Worm (Caenorhabditis elegans) whole organism, early embryonic: ENCODE results near the gene C16D9.5.

ENCODE experiments used
- B0310.2 ChIP-seq: sonication (generic microtip); optimal IDR thresholded peaks from 2 replicates; lab custom pipeline; 2016; ENCODE audit warnings: mild to moderate bottlenecking, missing genetic modification characterization, missing compliant biosample characterization
- F13C5.2 ChIP-seq: sonication (generic microtip); optimal IDR thresholded peaks from 2 replicates; lab custom pipeline; 2017; ENCODE audit warnings: mild to moderate bottlenecking, missing genetic modification characterization, inconsistent platforms, missing compliant biosample characterization
- ama-1 ChIP-seq: fragments of 150-350 bp; optimal IDR thresholded peaks from 2 replicates; lab custom pipeline; 2014
- ceh-13 ChIP-seq: fragments of 200-800 bp; sonication (Bioruptor generic); optimal IDR thresholded peaks from 2 replicates; lab custom pipeline; 2018; ENCODE audit warnings: mild to moderate bottlenecking, missing genetic modification characterization, missing compliant biosample characterization
- ets-7 ChIP-seq: sonication (generic microtip); optimal IDR thresholded peaks from 2 replicates; lab custom pipeline; 2016; ENCODE audit warnings: missing genotype, missing genetic modification characterization, missing compliant biosample characterization
- flt-1 ChIP-seq: fragments of 200-800 bp; sonication (Bioruptor generic); IDR thresholded peaks from 2 replicates; pipeline ENCODE4 v1.3.6; 2022; ENCODE audit warnings: missing genetic modification characterization, missing compliant biosample characterization
- hmbx-1 ChIP-seq: sonication (generic microtip); optimal IDR thresholded peaks from 2 replicates; lab custom pipeline; 2016; ENCODE audit warnings: mild to moderate bottlenecking, missing genetic modification characterization, missing compliant biosample characterization
- hmg-4 ChIP-seq: fragments of 200-800 bp; sonication (Bioruptor generic); optimal IDR thresholded peaks from 2 replicates; lab custom pipeline; 2018; ENCODE audit warnings: mild to moderate bottlenecking, missing genetic modification characterization, missing compliant biosample characterization
- hnd-1 ChIP-seq: sonication (generic microtip); optimal IDR thresholded peaks from 2 replicates; lab custom pipeline; 2016; ENCODE audit warnings: missing genetic modification characterization, missing compliant biosample characterization
- pes-1 ChIP-seq: fragments of 200-800 bp; sonication (Bioruptor generic); IDR thresholded peaks from 2 replicates; pipeline ENCODE4 v1.3.6; 2022; ENCODE audit warnings: missing genetic modification reagents, missing genetic modification characterization, missing compliant biosample characterization
- scrt-1 ChIP-seq: fragments of 200-800 bp; sonication (Bioruptor generic); IDR thresholded peaks from 2 replicates; pipeline ENCODE4 v1.3.6; 2022; ENCODE audit warnings: missing genetic modification characterization, missing compliant biosample characterization
- tbx-11 ChIP-seq: fragments of 200-800 bp; sonication (Bioruptor generic); IDR thresholded peaks from 2 replicates; pipeline ENCODE4 v1.3.6; 2022; ENCODE audit warnings: missing genetic modification characterization, missing compliant biosample characterization
- tbx-37 ChIP-seq: fragments of 200-800 bp; sonication (Bioruptor generic); conservative IDR thresholded peaks from 2 replicates; pipeline ENCODE4 v1.3.6; 2022; ENCODE audit warnings: missing genetic modification reagents, missing genetic modification characterization, missing compliant biosample characterization

ce11 chrV:8252532-8252931 is 7.2 kb upstream of the C16D9.5 start:
- TF ChIP-seq ets-7 (no peak), ama-1 (lab: Kevin White, UChicago) (no peak), F13C5.2 (tag; lab: Kevin White, UChicago) (no peak), tbx-11 (no peak), pes-1 (GFP tag; lab: Robert Waterston, UW) (no peak), flt-1 (GFP tag; lab: Robert Waterston, UW) (no peak), hmbx-1 (tag; lab: Kevin White, UChicago) (no peak), ceh-13 (GFP tag; lab: Kevin White, UChicago) (no peak), B0310.2 (no peak), scrt-1 (GFP tag; lab: Robert Waterston, UW) (no peak), tbx-37 (no peak), hnd-1 (tag; lab: Kevin White, UChicago) (no peak), hmg-4 (GFP tag; lab: Kevin White, UChicago) (no peak)
